Fruit fly (Drosophila melanogaster) whole organism, embryonic: Measurements from ENCODE around the gene CG1640.
A peak's percentile ranks its signal among the peaks of the same experiment; 100 is the strongest.

Experiments used
- Aef1 ChIP-seq: fragments of 200-800 bp; sonication (Bioruptor generic); IDR thresholded peaks from 3 replicates; pipeline ENCODE4 v1.3.6; 2022; ENCODE audit warnings: missing biosample characterization, missing genetic modification characterization
- Atf6 ChIP-seq: fragments of 200-800 bp; sonication (Bioruptor generic); IDR thresholded peaks from 2 replicates; pipeline ENCODE4 v1.3.6; 2022; ENCODE audit warnings: missing biosample characterization, missing genetic modification characterization
- B-H1 ChIP-seq: fragments of 200-800 bp; sonication (Bioruptor generic); IDR thresholded peaks from 3 replicates; pipeline ENCODE4 v1.3.6; 2022; ENCODE audit warnings: missing biosample characterization, missing genetic modification characterization
- BEAF-32 ChIP-seq: fragments of 200-800 bp; sonication (Bioruptor generic); optimal IDR thresholded peaks from 3 replicates; lab custom pipeline; 2017; ENCODE audit warnings: missing biosample characterization, missing genetic modification characterization, mild to moderate bottlenecking, moderate library complexity, missing genetic modification reagents
- Bgb ChIP-seq: fragments of 200-800 bp; sonication (Bioruptor generic); IDR thresholded peaks from 2 replicates; pipeline ENCODE4 v1.3.6; 2022; ENCODE audit warnings: missing biosample characterization, missing genetic modification characterization; ENCODE audit not compliant: partially characterized antibody
- CG1024 ChIP-seq: fragments of 200-800 bp; sonication (Bioruptor generic); IDR thresholded peaks from 2 replicates; pipeline ENCODE4 v1.3.6; 2022; ENCODE audit warnings: missing biosample characterization, missing genetic modification characterization
- CG10462 ChIP-seq: fragments of 200-800 bp; sonication (Bioruptor generic); optimal IDR thresholded peaks from 2 replicates; lab custom pipeline; 2016; ENCODE audit warnings: missing biosample characterization, missing genetic modification characterization
- CG11085 ChIP-seq: fragments of 200-800 bp; sonication (Bioruptor generic); IDR thresholded peaks from 2 replicates; pipeline ENCODE4 v1.3.6; 2022; ENCODE audit warnings: missing biosample characterization, missing genetic modification characterization
- CG12219 ChIP-seq: fragments of 200-800 bp; sonication (Bioruptor generic); optimal IDR thresholded peaks from 3 replicates; lab custom pipeline; 2018; ENCODE audit warnings: missing biosample characterization, mild to moderate bottlenecking, missing genetic modification characterization
- CG12659 ChIP-seq: fragments of 200-800 bp; sonication (Bioruptor generic); optimal IDR thresholded peaks from 3 replicates; lab custom pipeline; 2017; ENCODE audit warnings: mild to moderate bottlenecking, missing biosample characterization, missing genetic modification reagents, missing genetic modification characterization
- CG13624 ChIP-seq: fragments of 200-800 bp; sonication (Bioruptor generic); optimal IDR thresholded peaks from 2 replicates; lab custom pipeline; 2016; ENCODE audit warnings: missing biosample characterization, missing genetic modification characterization
- CG14014 ChIP-seq: fragments of 200-800 bp; sonication (Bioruptor generic); IDR thresholded peaks from 2 replicates; pipeline ENCODE4 v1.3.6; 2022; ENCODE audit warnings: missing biosample characterization, missing genetic modification characterization
- CG1529 ChIP-seq: fragments of 200-800 bp; sonication (Bioruptor generic); optimal IDR thresholded peaks from 3 replicates; lab custom pipeline; 2018; ENCODE audit warnings: missing biosample characterization, missing genetic modification characterization
- CG3163 ChIP-seq: fragments of 200-800 bp; sonication (Bioruptor generic); optimal IDR thresholded peaks from 3 replicates; lab custom pipeline; 2016; ENCODE audit warnings: missing biosample characterization, missing genetic modification characterization
- CG32767 ChIP-seq: fragments of 200-800 bp; sonication (Bioruptor generic); IDR thresholded peaks from 2 replicates; pipeline ENCODE4 v1.3.6; 2022; ENCODE audit warnings: missing biosample characterization, missing genetic modification characterization
- CG33213 ChIP-seq: fragments of 200-800 bp; sonication (Bioruptor generic); optimal IDR thresholded peaks from 3 replicates; lab custom pipeline; 2016; ENCODE audit warnings: missing biosample characterization, missing genetic modification characterization
- CG4360 ChIP-seq: fragments of 200-800 bp; sonication (Bioruptor generic); IDR thresholded peaks from 2 replicates; pipeline ENCODE4 v1.3.6; 2022; ENCODE audit warnings: missing biosample characterization, missing genetic modification characterization
- CG5180 ChIP-seq: fragments of 200-800 bp; sonication (Bioruptor generic); optimal IDR thresholded peaks from 3 replicates; lab custom pipeline; 2017; ENCODE audit warnings: missing biosample characterization, missing genetic modification characterization, mild to moderate bottlenecking, moderate library complexity, missing genetic modification reagents
- CG5953 ChIP-seq: fragments of 200-800 bp; sonication (Bioruptor generic); IDR thresholded peaks from 2 replicates; pipeline ENCODE4 v1.3.6; 2022; ENCODE audit warnings: missing biosample characterization, missing genetic modification characterization
- CG6854 ChIP-seq: fragments of 200-800 bp; sonication (Bioruptor generic); optimal IDR thresholded peaks from 3 replicates; lab custom pipeline; 2017; ENCODE audit warnings: missing biosample characterization, mild to moderate bottlenecking, missing genetic modification characterization
- CG7357 ChIP-seq: fragments of 200-800 bp; sonication (Bioruptor generic); IDR thresholded peaks from 3 replicates; pipeline ENCODE4 v1.3.6; 2022; ENCODE audit warnings: missing biosample characterization, missing genetic modification characterization
- CG7556 ChIP-seq: fragments of 200-800 bp; sonication (Bioruptor generic); optimal IDR thresholded peaks from 2 replicates; lab custom pipeline; 2017; ENCODE audit warnings: missing biosample characterization, mild to moderate bottlenecking, missing genetic modification characterization
- CG7928 ChIP-seq: fragments of 200-800 bp; sonication (Bioruptor generic); optimal IDR thresholded peaks from 2 replicates; lab custom pipeline; 2017; ENCODE audit warnings: missing biosample characterization, mild to moderate bottlenecking, missing genetic modification characterization
- CG8290 ChIP-seq, 3 experiments: fragments of 200-800 bp; sonication (Bioruptor generic); optimal IDR thresholded peaks; 2 replicates each; lab custom pipeline; 2016 to 2019; ENCODE audit warnings: missing biosample characterization in 3 of 3, missing genetic modification characterization in 3 of 3, mild to moderate bottlenecking in 2 of 3, moderate library complexity in 1 of 3
- CG9437 ChIP-seq: fragments of 200-800 bp; sonication (Bioruptor generic); optimal IDR thresholded peaks from 2 replicates; lab custom pipeline; 2018; ENCODE audit warnings: missing biosample characterization, mild to moderate bottlenecking, missing genetic modification characterization
- CoRest ChIP-seq: fragments of 200-800 bp; sonication (Bioruptor generic); optimal IDR thresholded peaks from 3 replicates; lab custom pipeline; 2018; ENCODE audit warnings: missing biosample characterization, mild to moderate bottlenecking, missing genetic modification characterization, moderate library complexity
- Fer2 ChIP-seq: fragments of 200-800 bp; sonication (Bioruptor generic); optimal IDR thresholded peaks from 2 replicates; lab custom pipeline; 2018; ENCODE audit warnings: missing biosample characterization, mild to moderate bottlenecking, missing genetic modification characterization, moderate library complexity
- HHEX ChIP-seq: fragments of 200-800 bp; sonication (Bioruptor generic); optimal IDR thresholded peaks from 3 replicates; lab custom pipeline; 2017; ENCODE audit warnings: missing biosample characterization, mild to moderate bottlenecking, missing genetic modification characterization, missing genetic modification reagents
- Hr39 ChIP-seq: fragments of >200 bp; optimal IDR thresholded peaks from 2 replicates; lab custom pipeline; 2017
- MTF-1 ChIP-seq: fragments of 200-800 bp; sonication (Bioruptor generic); optimal IDR thresholded peaks from 2 replicates; lab custom pipeline; 2018; ENCODE audit warnings: missing biosample characterization, mild to moderate bottlenecking, missing genetic modification characterization, borderline replicate concordance
- Mad ChIP-seq: fragments of 200-800 bp; sonication (Bioruptor generic); optimal IDR thresholded peaks from 2 replicates; lab custom pipeline; 2016; ENCODE audit warnings: missing biosample characterization, missing genetic modification characterization
- Myb ChIP-seq: fragments of 200-800 bp; sonication (Bioruptor generic); optimal IDR thresholded peaks from 2 replicates; lab custom pipeline; 2016; ENCODE audit warnings: missing biosample characterization, missing genetic modification characterization
- Oli ChIP-seq: fragments of 200-800 bp; sonication (Bioruptor generic); optimal IDR thresholded peaks from 2 replicates; lab custom pipeline; 2018; ENCODE audit warnings: missing biosample characterization, mild to moderate bottlenecking, missing genetic modification characterization, moderate library complexity
- Side ChIP-seq: fragments of 200-800 bp; sonication (Bioruptor generic); optimal IDR thresholded peaks from 2 replicates; lab custom pipeline; 2016; ENCODE audit warnings: missing biosample characterization, missing genetic modification characterization
- Sin3A ChIP-seq: fragments of >200 bp; optimal IDR thresholded peaks from 2 replicates; lab custom pipeline; 2018
- Xbp1 ChIP-seq: fragments of 200-800 bp; sonication (Bioruptor generic); optimal IDR thresholded peaks from 3 replicates; lab custom pipeline; 2016; ENCODE audit warnings: missing biosample characterization, mild to moderate bottlenecking, missing genetic modification characterization
- ab ChIP-seq: fragments of 200-800 bp; sonication (Bioruptor generic); optimal IDR thresholded peaks from 2 replicates; lab custom pipeline; 2016; ENCODE audit warnings: missing biosample characterization, missing genetic modification characterization
- ara ChIP-seq: fragments of 200-800 bp; sonication (Bioruptor generic); IDR thresholded peaks from 2 replicates; pipeline ENCODE4 v1.3.6; 2022; ENCODE audit warnings: missing biosample characterization, missing genetic modification characterization
- bsh ChIP-seq, 2 experiments: fragments of 200-800 bp; sonication (Bioruptor generic); optimal IDR thresholded peaks; 2 replicates each; lab custom pipeline; 2017 to 2018; ENCODE audit warnings: mild to moderate bottlenecking in 2 of 2, missing biosample characterization in 2 of 2, missing genetic modification characterization in 2 of 2, moderate library complexity in 1 of 2
- cad ChIP-seq: fragments of >200 bp; optimal IDR thresholded peaks from 2 replicates; lab custom pipeline; 2017; ENCODE audit warnings: missing biosample characterization, missing genetic modification characterization
- croc ChIP-seq: fragments of 200-800 bp; sonication (Bioruptor generic); conservative IDR thresholded peaks from 3 replicates; pipeline ENCODE4 v1.3.6; 2022; ENCODE audit warnings: missing biosample characterization, missing genetic modification characterization
- dpn ChIP-seq, 2 experiments: fragments of 200-800 bp; sonication (Bioruptor generic); optimal IDR thresholded peaks; 3 replicates each; lab custom pipeline; 2016; ENCODE audit warnings: missing biosample characterization in 2 of 2, missing genetic modification characterization in 2 of 2
- emc ChIP-seq: fragments of 200-800 bp; sonication (Bioruptor generic); optimal IDR thresholded peaks from 2 replicates; lab custom pipeline; 2016; ENCODE audit warnings: missing biosample characterization, missing genetic modification characterization
- exex ChIP-seq: fragments of 200-800 bp; sonication (Bioruptor generic); optimal IDR thresholded peaks from 4 replicates; lab custom pipeline; 2018; ENCODE audit warnings: missing biosample characterization, mild to moderate bottlenecking, missing genetic modification characterization, moderate library complexity
- hb ChIP-seq: fragments of 200-800 bp; sonication (Bioruptor generic); IDR thresholded peaks from 3 replicates; pipeline ENCODE4 v1.3.6; 2022; ENCODE audit warnings: missing biosample characterization, missing genetic modification characterization; ENCODE audit not compliant: partially characterized antibody
- kay ChIP-seq: fragments of 200-800 bp; sonication (Bioruptor generic); optimal IDR thresholded peaks from 2 replicates; lab custom pipeline; 2016; ENCODE audit warnings: missing biosample characterization, missing genetic modification characterization
- sens ChIP-seq: fragments of 200-800 bp; sonication (Bioruptor generic); peaks from one replicate; lab custom pipeline; 2016; ENCODE audit warnings: missing biosample characterization, missing genetic modification characterization
- stwl ChIP-seq: fragments of 200-800 bp; sonication (Bioruptor generic); optimal IDR thresholded peaks from 3 replicates; lab custom pipeline; 2018; ENCODE audit warnings: missing biosample characterization, mild to moderate bottlenecking, missing genetic modification characterization, moderate library complexity
- vfl ChIP-seq: fragments of 200-800 bp; sonication (Bioruptor generic); optimal IDR thresholded peaks from 2 replicates; lab custom pipeline; 2016; ENCODE audit warnings: missing biosample characterization, missing genetic modification characterization

Gene CG1640

dm6 chrX:13403962-13404830, 33.8 kb downstream of the CG1640 start, which contains the start of gene GstT4 (continued):
- TF ChIP-seq vfl (GFP tag; lab: Kevin White, UChicago) (no peak), CG7556 (GFP tag; lab: Kevin White, UChicago) (peak; percentile 68), Side (GFP tag; lab: Kevin White, UChicago) (peak; percentile 36), CG32767 (no peak), MTF-1 (GFP tag; lab: Kevin White, UChicago) (no peak), bsh (GFP tag; optimal IDR thresholded peaks at IDR 0.05; lab: Kevin White, UChicago) (peak; percentile 4 to 94), CG5953 (peak; percentile 42; the same call in 1 of the 2 replicates), CG11085 (no peak), Hr39 (lab: Kevin White, UChicago) (no peak), CG6854 (GFP tag; lab: Kevin White, UChicago) (peak; percentile 44), Myb (GFP tag; lab: Kevin White, UChicago) (peak; percentile 67), CG3163 (GFP tag; lab: Kevin White, UChicago) (peak; percentile 18), CG1529 (GFP tag; lab: Kevin White, UChicago) (peak; percentile 4), CG9437 (GFP tag; lab: Kevin White, UChicago) (peak; percentile 72), CG5180 (GFP tag; lab: Kevin White, UChicago) (no peak), Fer2 (tag; lab: Kevin White, UChicago) (no peak), Oli (peak; percentile 54), CG1024 (GFP tag; lab: Robert Waterston, UW) (no peak), Sin3A (lab: Kevin White, UChicago) (no peak), Aef1 (GFP tag; lab: Robert Waterston, UW) (peak; percentile 69; the same call in 2 of the 3 replicates), kay (GFP tag; lab: Kevin White, UChicago) (no peak), BEAF-32 (GFP tag; lab: Kevin White, UChicago) (no peak), CG7928 (GFP tag; lab: Kevin White, UChicago) (no peak), B-H1 (GFP tag; lab: Robert Waterston, UW) (no peak), CG33213 (GFP tag; lab: Kevin White, UChicago) (no peak), Bgb (GFP tag; lab: Robert Waterston, UW) (0 out of 2 replicates have a peak, but pooled peaks have one; percentile 14), croc (GFP tag; lab: Robert Waterston, UW) (0 out of 3 replicates have a peak, but pooled peaks have one; percentile 12), ara (GFP tag; lab: Robert Waterston, UW) (no peak), exex (no peak), Mad (no peak), CG14014 (GFP tag; lab: Robert Waterston, UW) (0 out of 2 replicates have a peak, but pooled peaks have one; percentile 20), stwl (no peak), sens (GFP tag; lab: Kevin White, UChicago) (peak; percentile 87), CG4360 (GFP tag; lab: Robert Waterston, UW) (0 out of 2 replicates have a peak, but pooled peaks have one; percentile 13), CG8290 (GFP tag; optimal IDR thresholded peaks at IDR 0.05; lab: Kevin White, UChicago) (no peak), CG8290 (tag; optimal IDR thresholded peaks at IDR 0.05; lab: Kevin White, UChicago) (peak in 1 of 2 experiments; percentile 19), CG7357 (GFP tag; lab: Robert Waterston, UW) (no peak), CG12219 (GFP tag; lab: Kevin White, UChicago) (no peak), hb (no peak), CoRest (peak; percentile 59), Atf6 (peak; percentile 41; the same call in 1 of the 2 replicates), dpn (GFP tag; optimal IDR thresholded peaks at IDR 0.05; lab: Kevin White, UChicago) (peak; percentile 54 to 61), CG12659 (peak; percentile 27), emc (GFP tag; lab: Kevin White, UChicago) (peak; percentile 26), HHEX (no peak), cad (GFP tag; lab: Kevin White, UChicago) (no peak), CG13624 (GFP tag; lab: Kevin White, UChicago) (peak; percentile 84), CG10462 (no peak), ab (GFP tag; lab: Kevin White, UChicago) (peak; percentile 78), Xbp1 (GFP tag; lab: Kevin White, UChicago) (peak; percentile 49)
